Fruit fly (Drosophila melanogaster) whole organism, embryonic: ENCODE measurements around the gene CG15144.

Source experiments
- Antp ChIP-seq: fragments of 200-800 bp; sonication (Bioruptor generic); optimal IDR thresholded peaks from 3 replicates; lab custom pipeline; 2016; ENCODE audit warnings: missing biosample characterization, missing genetic modification characterization
- CG11696 ChIP-seq: fragments of 200-800 bp; sonication (Bioruptor generic); IDR thresholded peaks from 2 replicates; pipeline ENCODE4 v1.3.6; 2022; ENCODE audit warnings: missing biosample characterization, missing genetic modification characterization
- CG13624 ChIP-seq: fragments of 200-800 bp; sonication (Bioruptor generic); optimal IDR thresholded peaks from 2 replicates; lab custom pipeline; 2016; ENCODE audit warnings: missing biosample characterization, missing genetic modification characterization
- CG17802 ChIP-seq: fragments of 200-800 bp; sonication (Bioruptor generic); optimal IDR thresholded peaks from 2 replicates; lab custom pipeline; 2018; ENCODE audit warnings: missing biosample characterization, mild to moderate bottlenecking, missing genetic modification characterization, moderate library complexity
- CG18011 ChIP-seq: fragments of 200-800 bp; sonication (Bioruptor generic); optimal IDR thresholded peaks from 2 replicates; lab custom pipeline; 2017; ENCODE audit warnings: missing biosample characterization, missing genetic modification characterization, mild to moderate bottlenecking, moderate library complexity, missing genotype
- CG18764 ChIP-seq: fragments of 200-800 bp; sonication (Bioruptor generic); optimal IDR thresholded peaks from 3 replicates; lab custom pipeline; 2016; ENCODE audit warnings: missing biosample characterization, missing genetic modification characterization
- CG2678 ChIP-seq: fragments of 200-800 bp; sonication (Bioruptor generic); optimal IDR thresholded peaks from 3 replicates; lab custom pipeline; 2019; ENCODE audit warnings: missing biosample characterization, mild to moderate bottlenecking, missing genetic modification characterization, moderate library complexity
- CG31224 ChIP-seq: fragments of 200-800 bp; sonication (Bioruptor generic); IDR thresholded peaks from 2 replicates; pipeline ENCODE4 v1.3.6; 2022; ENCODE audit warnings: missing biosample characterization, missing genetic modification characterization
- CG6175 ChIP-seq: fragments of 200-800 bp; sonication (Bioruptor generic); IDR thresholded peaks from 3 replicates; pipeline ENCODE4 v1.3.6; 2022; ENCODE audit warnings: missing biosample characterization, missing genetic modification characterization
- CG7745 ChIP-seq: fragments of 200-800 bp; sonication (Bioruptor generic); optimal IDR thresholded peaks from 2 replicates; lab custom pipeline; 2018; ENCODE audit warnings: missing biosample characterization, mild to moderate bottlenecking, missing genetic modification characterization, moderate library complexity
- CG9817 ChIP-seq: fragments of 200-800 bp; sonication (Bioruptor generic); optimal IDR thresholded peaks from 2 replicates; lab custom pipeline; 2018; ENCODE audit warnings: missing biosample characterization, mild to moderate bottlenecking, missing genetic modification characterization, moderate library complexity
- D ChIP-seq, 2 experiments: fragments of 200-800 bp in 1 of 2; fragments of >200 bp in 1 of 2; sonication (Bioruptor generic) in 1 of 2; optimal IDR thresholded peaks; 2 replicates in 1 of 2; 3 replicates in 1 of 2; lab custom pipeline; 2017; ENCODE audit warnings: mild to moderate bottlenecking in 1 of 2, missing biosample characterization in 1 of 2, missing genetic modification characterization in 1 of 2, missing genetic modification reagents in 1 of 2
- H2.0 ChIP-seq: fragments of 200-800 bp; sonication (Bioruptor generic); IDR thresholded peaks from 2 replicates; pipeline ENCODE4 v1.3.6; 2022; ENCODE audit warnings: missing biosample characterization, missing genetic modification characterization
- Hmx ChIP-seq: fragments of 200-800 bp; sonication (Bioruptor generic); optimal IDR thresholded peaks from 2 replicates; lab custom pipeline; 2016; ENCODE audit warnings: missing biosample characterization, missing genetic modification characterization
- Hr51 ChIP-seq, 2 experiments: fragments of 200-800 bp; sonication (Bioruptor generic); optimal IDR thresholded peaks; 2 replicates in 1 of 2; 3 replicates in 1 of 2; lab custom pipeline; 2016 to 2018; ENCODE audit warnings: missing biosample characterization in 2 of 2, missing genetic modification characterization in 2 of 2, mild to moderate bottlenecking in 1 of 2, moderate library complexity in 1 of 2
- NFAT ChIP-seq: fragments of 200-800 bp; sonication (Bioruptor generic); IDR thresholded peaks from 2 replicates; pipeline ENCODE4 v1.3.6; 2022; ENCODE audit warnings: missing biosample characterization, missing genetic modification characterization
- Pdp1 ChIP-seq, 2 experiments: fragments of 200-800 bp; sonication (Bioruptor generic); optimal IDR thresholded peaks; 3 replicates each; lab custom pipeline; 2016; ENCODE audit warnings: missing biosample characterization in 2 of 2, missing genetic modification characterization in 2 of 2, mild to moderate bottlenecking in 1 of 2, moderate library complexity in 1 of 2
- Trl ChIP-seq, 3 experiments: fragments of >200 bp in 2 of 3; fragments of 200-800 bp in 1 of 3; sonication (Bioruptor generic) in 1 of 3; optimal IDR thresholded peaks; 2 replicates in 1 of 3; 3 replicates in 2 of 3; lab custom pipeline; 2016 to 2017; ENCODE audit warnings: missing biosample characterization in 1 of 3, missing genetic modification characterization in 1 of 3
- ac ChIP-seq: fragments of 200-800 bp; sonication (Bioruptor generic); optimal IDR thresholded peaks from 3 replicates; lab custom pipeline; 2017; ENCODE audit warnings: missing biosample characterization, mild to moderate bottlenecking, missing genetic modification characterization
- cg ChIP-seq: fragments of 200-800 bp; sonication (Bioruptor generic); optimal IDR thresholded peaks from 3 replicates; lab custom pipeline; 2019; ENCODE audit warnings: missing biosample characterization, mild to moderate bottlenecking, missing genetic modification characterization, moderate library complexity
- chinmo ChIP-seq: fragments of 200-800 bp; sonication (Bioruptor generic); IDR thresholded peaks from 4 replicates; pipeline ENCODE4 v1.3.6; 2022; ENCODE audit warnings: missing biosample characterization, missing genetic modification characterization; ENCODE audit not compliant: partially characterized antibody
- crp ChIP-seq, 2 experiments: fragments of 200-800 bp; sonication (Bioruptor generic); optimal IDR thresholded peaks; 2 replicates in 1 of 2; 3 replicates in 1 of 2; lab custom pipeline; 2017; ENCODE audit warnings: missing biosample characterization in 2 of 2, missing genetic modification characterization in 2 of 2, mild to moderate bottlenecking in 1 of 2, moderate library complexity in 1 of 2
- dmrt99B ChIP-seq: fragments of 200-800 bp; sonication (Bioruptor generic); optimal IDR thresholded peaks from 2 replicates; lab custom pipeline; 2018; ENCODE audit warnings: missing biosample characterization, mild to moderate bottlenecking, missing genetic modification characterization, moderate library complexity
- fd3F ChIP-seq: fragments of 200-800 bp; sonication (Bioruptor generic); optimal IDR thresholded peaks from 2 replicates; lab custom pipeline; 2018; ENCODE audit warnings: missing biosample characterization, mild to moderate bottlenecking, missing genetic modification characterization, moderate library complexity
- gro ChIP-seq: fragments of 200-800 bp; sonication (Bioruptor generic); optimal IDR thresholded peaks from 2 replicates; lab custom pipeline; 2016; ENCODE audit warnings: missing biosample characterization, missing genetic modification characterization
- kni ChIP-seq: fragments of 200-800 bp; sonication (Bioruptor generic); optimal IDR thresholded peaks from 3 replicates; lab custom pipeline; 2017; ENCODE audit warnings: mild to moderate bottlenecking, missing biosample characterization, missing genetic modification reagents, missing genetic modification characterization
- lmd ChIP-seq: fragments of 200-800 bp; sonication (Bioruptor generic); IDR thresholded peaks from 2 replicates; pipeline ENCODE4 v1.3.6; 2022; ENCODE audit warnings: missing biosample characterization, missing genetic modification characterization
- pros ChIP-seq: fragments of 200-800 bp; sonication (Bioruptor generic); optimal IDR thresholded peaks from 3 replicates; lab custom pipeline; 2019; ENCODE audit warnings: missing biosample characterization, mild to moderate bottlenecking, missing genetic modification characterization, moderate library complexity
- run ChIP-seq: fragments of 200-800 bp; sonication (Bioruptor generic); optimal IDR thresholded peaks from 3 replicates; lab custom pipeline; 2018; ENCODE audit warnings: missing biosample characterization, mild to moderate bottlenecking, missing genetic modification characterization
- sens ChIP-seq: fragments of 200-800 bp; sonication (Bioruptor generic); peaks from one replicate; lab custom pipeline; 2016; ENCODE audit warnings: missing biosample characterization, missing genetic modification characterization
- seq ChIP-seq: fragments of 200-800 bp; sonication (Bioruptor generic); IDR thresholded peaks from 2 replicates; pipeline ENCODE4 v1.3.6; 2022; ENCODE audit warnings: missing biosample characterization, missing genetic modification characterization
- shn ChIP-seq: fragments of 200-800 bp; sonication (Bioruptor generic); optimal IDR thresholded peaks from 3 replicates; lab custom pipeline; 2016; ENCODE audit warnings: missing biosample characterization, missing genetic modification characterization
- stwl ChIP-seq: fragments of 200-800 bp; sonication (Bioruptor generic); optimal IDR thresholded peaks from 3 replicates; lab custom pipeline; 2018; ENCODE audit warnings: missing biosample characterization, mild to moderate bottlenecking, missing genetic modification characterization, moderate library complexity
- tin ChIP-seq: fragments of 200-800 bp; sonication (Bioruptor generic); optimal IDR thresholded peaks from 3 replicates; lab custom pipeline; 2016; ENCODE audit warnings: missing biosample characterization, missing genetic modification characterization
- tna ChIP-seq: fragments of 200-800 bp; sonication (Bioruptor generic); IDR thresholded peaks from 2 replicates; pipeline ENCODE4 v1.3.6; 2022; ENCODE audit warnings: missing biosample characterization, missing genetic modification characterization; ENCODE audit not compliant: partially characterized antibody

Gene CG15144

DNA sequence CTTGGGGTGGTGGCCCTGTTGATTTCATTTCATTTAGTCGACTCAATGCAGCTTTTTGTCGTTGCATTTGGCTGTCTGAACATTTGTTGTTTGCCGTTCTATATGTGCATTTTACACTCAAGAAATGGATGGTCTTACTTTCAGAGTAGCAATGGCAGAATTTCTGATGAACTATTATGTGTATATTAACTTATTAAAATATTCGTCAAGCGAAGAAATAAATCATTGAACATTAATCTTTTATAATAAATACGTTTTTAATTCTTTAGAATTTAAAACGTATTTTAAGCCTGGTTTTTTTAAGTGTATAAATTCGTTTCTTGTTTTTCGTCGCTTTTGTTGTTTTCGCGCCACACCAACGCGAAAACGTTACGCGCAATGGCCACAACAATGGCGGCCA lies 44.1 kb upstream of the CG15144 start (continued):
- TF ChIP-seq tna (GFP tag; lab: Robert Waterston, UW) (no peak), Pdp1 (GFP tag; optimal IDR thresholded peaks at IDR 0.05; lab: Kevin White, UChicago) (no peak), dmrt99B (tag; lab: Kevin White, UChicago) (peak; percentile 14), CG17802 (tag; lab: Kevin White, UChicago) (no peak), fd3F (GFP tag; lab: Kevin White, UChicago) (no peak)
- TF ChIP-seq, all 482 proteins: peak for 14

DNA sequence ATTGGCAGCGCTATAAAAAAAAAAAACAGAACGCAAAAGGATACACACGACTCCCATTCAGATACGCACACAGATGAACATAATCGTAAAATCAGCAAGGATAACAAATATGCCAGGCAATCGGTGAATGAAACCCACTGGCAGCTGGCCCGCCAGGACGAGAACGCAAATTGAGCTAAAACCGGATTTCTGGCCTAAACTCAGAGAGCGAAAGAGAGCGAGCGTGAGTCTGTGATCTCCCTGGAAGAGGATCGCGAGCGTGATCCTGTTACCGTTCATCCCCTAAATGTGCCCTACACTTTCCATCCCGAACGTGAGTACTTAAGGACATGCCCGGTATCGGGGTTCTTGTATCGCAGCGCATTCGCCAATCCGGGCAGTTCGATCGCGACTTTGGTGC lies 36.8 kb upstream of the CG15144 start:
- TF ChIP-seq H2.0 (GFP tag; lab: Robert Waterston, UW) (no peak), CG13624 (GFP tag; lab: Kevin White, UChicago) (no peak), CG6175 (GFP tag; lab: Robert Waterston, UW) (no peak), CG9817 (tag; lab: Kevin White, UChicago) (no peak), sens (GFP tag; lab: Kevin White, UChicago) (peak; percentile 45), CG31224 (GFP tag; lab: Robert Waterston, UW) (no peak), gro (no peak), NFAT (no peak), Hr51 (GFP tag; optimal IDR thresholded peaks at IDR 0.05; lab: Kevin White, UChicago) (no peak), CG18011 (no peak), shn (GFP tag; lab: Kevin White, UChicago) (no peak), CG18764 (GFP tag; lab: Kevin White, UChicago) (no peak), chinmo (GFP tag; lab: Robert Waterston, UW) (0 out of 4 replicates have a peak, but pooled peaks have one; percentile 6), pros (peak; percentile 30), tin (no peak), seq (GFP tag; lab: Robert Waterston, UW) (0 out of 2 replicates have a peak, but pooled peaks have one; percentile 17), Antp (GFP tag; lab: Kevin White, UChicago) (no peak), cg (GFP tag; lab: Kevin White, UChicago) (peak; percentile 10), kni (GFP tag; lab: Kevin White, UChicago) (peak; percentile 53), Trl (optimal IDR thresholded peaks at IDR 0.05; lab: Kevin White, UChicago) (peak in 1 of 2 experiments; percentile 54), Trl (GFP tag; optimal IDR thresholded peaks at IDR 0.05; lab: Kevin White, UChicago) (no peak), Hmx (GFP tag; lab: Kevin White, UChicago) (no peak), CG11696 (GFP tag; lab: Robert Waterston, UW) (no peak)

dm6 chr2L:17564682-17565081 lies 35.8 kb upstream of the CG15144 start:
- TF ChIP-seq run (tag; lab: Kevin White, UChicago) (no peak), pros (peak; percentile 76), D (optimal IDR thresholded peaks at IDR 0.05; lab: Kevin White, UChicago) (peak; percentile 92), D (GFP tag; optimal IDR thresholded peaks at IDR 0.05; lab: Kevin White, UChicago) (peak; percentile 52), ac (GFP tag; lab: Kevin White, UChicago) (peak; percentile 53), stwl (no peak), CG17802 (tag; lab: Kevin White, UChicago) (no peak), lmd (GFP tag; lab: Robert Waterston, UW) (peak; percentile 12; the same call in 1 of the 2 replicates), CG2678 (tag; lab: Kevin White, UChicago) (no peak), crp (GFP tag; optimal IDR thresholded peaks at IDR 0.05; lab: Kevin White, UChicago) (peak in 1 of 2 experiments; percentile 42), CG7745 (tag; lab: Kevin White, UChicago) (no peak), kni (GFP tag; lab: Kevin White, UChicago) (peak; percentile 20)
